Worm (Caenorhabditis elegans) whole organism, late embryonic: ENCODE results near the gene ins-31.

Experiments
- ets-4 ChIP-seq: sonication (generic microtip); optimal IDR thresholded peaks from 2 replicates; lab custom pipeline; 2016; ENCODE audit warnings: missing genetic modification characterization, missing compliant biosample characterization
- nfya-1 ChIP-seq: sonication (generic microtip); optimal IDR thresholded peaks from 2 replicates; lab custom pipeline; 2017; ENCODE audit warnings: missing genetic modification characterization, mild to moderate bottlenecking, missing compliant biosample characterization, antibody characterized with exemption, moderate library complexity

- TF ChIP-seq nfya-1 (tag; lab: Kevin White, UChicago) (no peak), ets-4 (no peak)
These were observed 21.6 kb downstream of the ins-31 start for ce11 chrII:3148404-3148803.
